Fruit fly (Drosophila melanogaster): Measurements from ENCODE around the gene CRMP.

Gene CRMP

DNA sequence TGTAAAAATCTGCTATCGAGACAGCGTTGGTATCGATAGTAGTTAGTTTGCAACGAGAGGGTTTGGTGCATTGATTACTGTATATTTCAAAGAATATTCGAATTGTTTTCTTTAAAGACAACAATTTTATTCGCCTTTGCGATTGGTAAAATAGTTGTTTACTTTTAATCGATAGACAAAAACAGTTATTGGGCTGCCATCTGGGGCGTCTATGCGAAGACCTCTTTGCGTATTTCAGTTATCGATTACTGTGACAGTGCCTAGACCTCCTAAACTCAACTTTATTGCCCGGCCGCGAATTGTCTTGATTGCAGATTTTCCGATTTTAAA, 42.2 kb downstream of the CRMP start, which contains the start of gene Atu (continued):
- TF ChIP-seq CG17385 (GFP tag; optimal IDR thresholded peaks at IDR 0.05) (no peak), CG18011 (GFP tag; optimal IDR thresholded peaks at IDR 0.05) (no peak), Gug (GFP tag; IDR thresholded peaks at IDR 0.05) (no peak), bcd (GFP tag; optimal IDR thresholded peaks at IDR 0.05) (no peak), Meics (GFP tag; optimal IDR thresholded peaks at IDR 0.05) (peak; percentile 10), br (optimal IDR thresholded peaks at IDR 0.05) (no peak), CG5180 (GFP tag; optimal IDR thresholded peaks at IDR 0.05) (no peak), Hmx (GFP tag; optimal IDR thresholded peaks at IDR 0.05) (no peak), insv (GFP tag; optimal IDR thresholded peaks at IDR 0.05) (no peak), Nf-YC (tag; optimal IDR thresholded peaks at IDR 0.05) (peak; percentile 52), CG12071 (GFP tag; optimal IDR thresholded peaks at IDR 0.05) (no peak), Ada2b (GFP tag; IDR thresholded peaks at IDR 0.05) (no peak), CG10267 (tag; optimal IDR thresholded peaks at IDR 0.05) (peak; percentile 61), lab (GFP tag; optimal IDR thresholded peaks at IDR 0.05) (no peak), Lpt (GFP tag; optimal IDR thresholded peaks at IDR 0.05) (no peak), E2f2 (GFP tag; IDR thresholded peaks at IDR 0.05) (peak; percentile 31; the same call in 1 of the 2 replicates), dm (GFP tag; optimal IDR thresholded peaks at IDR 0.05) (no peak), CG1603 (tag; optimal IDR thresholded peaks at IDR 0.05) (peak; percentile 68), HLH4C (GFP tag; IDR thresholded peaks at IDR 0.05; ENCODE audit: partially characterized antibody) (peak; percentile 93), Med (GFP tag) (peak; percentile 91), CG4707 (GFP tag; optimal IDR thresholded peaks at IDR 0.05) (no peak), CG42726 (GFP tag; IDR thresholded peaks at IDR 0.05; ENCODE audit: partially characterized antibody) (no peak), ara (GFP tag; IDR thresholded peaks at IDR 0.05) (no peak), CG8290 (GFP tag; optimal IDR thresholded peaks at IDR 0.05) (no peak), CG8290 (tag; optimal IDR thresholded peaks at IDR 0.05) (peak in 1 of 2 experiments; percentile 57), sima (GFP tag; optimal IDR thresholded peaks at IDR 0.05) (no peak), gro (GFP tag; optimal IDR thresholded peaks at IDR 0.05) (peak; percentile 25), ems (GFP tag; optimal IDR thresholded peaks at IDR 0.05) (no peak), CG4730 (GFP tag; IDR thresholded peaks at IDR 0.05) (no peak), CG1602 (GFP tag; optimal IDR thresholded peaks at IDR 0.05) (no peak), CG14050 (GFP tag; IDR thresholded peaks at IDR 0.05) (no peak), CG31365 (tag; optimal IDR thresholded peaks at IDR 0.05) (no peak), Atf-2 (GFP tag; optimal IDR thresholded peaks at IDR 0.05) (no peak), Hsf (GFP tag; optimal IDR thresholded peaks at IDR 0.05) (peak; percentile 16), Hr39 (optimal IDR thresholded peaks at IDR 0.05) (no peak), CG30403 (GFP tag; optimal IDR thresholded peaks at IDR 0.05) (peak; percentile 54), Deaf1 (tag; optimal IDR thresholded peaks at IDR 0.05) (no peak), bigmax (GFP tag; optimal IDR thresholded peaks at IDR 0.05) (no peak), psq (GFP tag; optimal IDR thresholded peaks at IDR 0.05) (no peak), NfI (GFP tag; optimal IDR thresholded peaks at IDR 0.05) (peak; percentile 27), hth (optimal IDR thresholded peaks at IDR 0.05) (no peak), CG17359 (tag; optimal IDR thresholded peaks at IDR 0.05) (peak; percentile 24), cas (GFP tag; IDR thresholded peaks at IDR 0.05) (no peak), twi (tag; optimal IDR thresholded peaks at IDR 0.05) (peak; percentile 31), da (GFP tag; optimal IDR thresholded peaks at IDR 0.05) (no peak), YL-1 (GFP tag; optimal IDR thresholded peaks at IDR 0.05) (peak; percentile 81), H15 (GFP tag; IDR thresholded peaks at IDR 0.05) (no peak), Dp (GFP tag; optimal IDR thresholded peaks at IDR 0.05) (peak; percentile 38), vvl (GFP tag; IDR thresholded peaks at IDR 0.05) (no peak), tap (tag; optimal IDR thresholded peaks at IDR 0.05) (no peak), schlank (tag; optimal IDR thresholded peaks at IDR 0.05) (no peak), hb (GFP tag; IDR thresholded peaks at IDR 0.05; ENCODE audit: partially characterized antibody) (peak; percentile 94), CG16863 (GFP tag; optimal IDR thresholded peaks at IDR 0.05) (no peak), Ptx1 (GFP tag; IDR thresholded peaks at IDR 0.05) (no peak)
